Worm (Caenorhabditis elegans) whole organism, L4/young adult: ENCODE measurements around the gene fbxb-42.

ENCODE experiments used
- W03F9.2 ChIP-seq: fragments of 150-350 bp; optimal IDR thresholded peaks from 2 replicates; lab custom pipeline; 2014; ENCODE audit warnings: missing biosample characterization, missing genetic modification characterization
- dao-5 ChIP-seq: sonication (generic microtip); optimal IDR thresholded peaks from 2 replicates; lab custom pipeline; 2016; ENCODE audit warnings: missing genotype, missing genetic modification characterization, moderate library complexity, missing compliant biosample characterization
- him-1 ChIP-seq: sonication (generic microtip); optimal IDR thresholded peaks from 2 replicates; lab custom pipeline; 2016; ENCODE audit warnings: missing genotype, missing genetic modification reagents, missing genetic modification characterization, missing compliant biosample characterization

fbxb-42 gene

ce11 chrII:1579886-1580285 is 42.5 kb downstream of the fbxb-42 start, which contains the start of gene math-38:
Gene math-38 (minus strand): TSS chrII:1579986.
- TF ChIP-seq him-1 (tag; lab: Kevin White, UChicago) = no peak
- no peak for TF ChIP-seq W03F9.2
- no peak for TF ChIP-seq dao-5 (tag; lab: Kevin White, UChicago)

- TF ChIP-seq him-1 (tag; lab: Kevin White, UChicago) (no peak), dao-5 (tag; lab: Kevin White, UChicago) (no peak), W03F9.2 (no peak)
Measured at ce11 chrII:1584140-1584539, 46.7 kb downstream of the fbxb-42 start, which contains the start of gene clec-21. Gene clec-21 (minus strand): TSS chrII:1584240.

ce11 chrII:1586305-1586704 is 48.9 kb downstream of the fbxb-42 start, which contains the start of gene T07H3.8:
Gene T07H3.8 (plus strand): TSS chrII:1586605.
- TF ChIP-seq dao-5 (tag; lab: Kevin White, UChicago) (no peak), him-1 (tag; lab: Kevin White, UChicago) (no peak), W03F9.2 (no peak)
